Worm (Caenorhabditis elegans): Measurements from ENCODE around the gene F21C10.5.

Gene F21C10.5

ce11 chrV:9133950-9134349 lies 8.5 kb downstream of the F21C10.5 start, which contains the start of gene B0222.1:
B0222.1 (plus strand) TSS chrV:9134255.
- TF ChIP-seq ceh-82 (tag; optimal IDR thresholded peaks at IDR 0.05), result no peak
- TF ChIP-seq C34F6.9 (tag; optimal IDR thresholded peaks at IDR 0.05), result peak; percentile 19
- peak; percentile 21 for TF ChIP-seq lin-11 (tag; optimal IDR thresholded peaks at IDR 0.05)

- no peak for TF ChIP-seq elt-3 (tag; optimal IDR thresholded peaks at IDR 0.05)
- TF ChIP-seq nhr-129 (tag; optimal IDR thresholded peaks at IDR 0.05), result no peak
- TF ChIP-seq aly-2 (tag; optimal IDR thresholded peaks at IDR 0.05), result no peak
- TF ChIP-seq fos-1 (tag; optimal IDR thresholded peaks at IDR 0.05), result no peak
- no peak for TF ChIP-seq blmp-1 (tag; optimal IDR thresholded peaks at IDR 0.05; ENCODE audit: insufficient read depth)
- TF ChIP-seq nhr-237 (tag; optimal IDR thresholded peaks at IDR 0.05), result no peak
- TF ChIP-seq elt-1 (tag; optimal IDR thresholded peaks at IDR 0.05), result no peak
- TF ChIP-seq lsy-2 (tag; optimal IDR thresholded peaks at IDR 0.05), result no peak
- TF ChIP-seq crh-2 (tag; optimal IDR thresholded peaks at IDR 0.05), result no peak
- TF ChIP-seq nhr-11 (tag; optimal IDR thresholded peaks at IDR 0.05), result no peak
- TF ChIP-seq snpc-4 (tag; optimal IDR thresholded peaks at IDR 0.05), result no peak
- no peak for TF ChIP-seq zag-1 (tag; optimal IDR thresholded peaks at IDR 0.05)
- TF ChIP-seq nhr-12 (tag; optimal IDR thresholded peaks at IDR 0.05), result no peak
- TF ChIP-seq ztf-11 (tag; optimal IDR thresholded peaks at IDR 0.05), result no peak
- no peak for TF ChIP-seq nhr-23 (tag; optimal IDR thresholded peaks at IDR 0.05)
- no peak for TF ChIP-seq R02D3.7 (tag; optimal IDR thresholded peaks at IDR 0.05)
- no peak for TF ChIP-seq sma-3 (GFP tag; optimal IDR thresholded peaks at IDR 0.05)
- TF ChIP-seq ztf-4 (tag; optimal IDR thresholded peaks at IDR 0.05), result no peak
- no peak for TF ChIP-seq gmeb-1 (tag; optimal IDR thresholded peaks at IDR 0.05)
- no peak for TF ChIP-seq F13H6.1 (tag; optimal IDR thresholded peaks at IDR 0.05)
Measured at ce11 chrV:9137618-9138017, 12.2 kb downstream of the F21C10.5 start, which contains the start of gene pitr-2. pitr-2 (minus strand) TSS chrV:9137718.

ce11 chrV:9141297-9141696 lies 15.9 kb downstream of the F21C10.5 start, which contains the start of gene pitr-3:
pitr-3 (minus strand) TSS chrV:9141397.
- TF ChIP-seq lin-11 (tag; optimal IDR thresholded peaks at IDR 0.05), result no peak
- TF ChIP-seq unc-39 (tag; optimal IDR thresholded peaks at IDR 0.05), result no peak
- TF ChIP-seq nhr-23 (tag; optimal IDR thresholded peaks at IDR 0.05), result no peak
- TF ChIP-seq nhr-6 (tag; optimal IDR thresholded peaks at IDR 0.05), result no peak
- no peak for TF ChIP-seq ceh-16 (tag; optimal IDR thresholded peaks at IDR 0.05)
- TF ChIP-seq dmd-4 (tag; optimal IDR thresholded peaks at IDR 0.05), result no peak

- peak; percentile 60 for TF ChIP-seq sma-9 (GFP tag; optimal IDR thresholded peaks at IDR 0.05)
- TF ChIP-seq sma-9 (tag; optimal IDR thresholded peaks at IDR 0.05), result no peak
- no peak for TF ChIP-seq snpc-4 (tag; optimal IDR thresholded peaks at IDR 0.05)
- TF ChIP-seq sma-3 (GFP tag; optimal IDR thresholded peaks at IDR 0.05), result peak; percentile 31
- peak; percentile 33 for TF ChIP-seq nhr-21 (tag; optimal IDR thresholded peaks at IDR 0.05)
- TF ChIP-seq ama-1 (optimal IDR thresholded peaks at IDR 0.05), result no peak
Measured at ce11 chrV:9143896-9144295, 18.5 kb downstream of the F21C10.5 start.

- TF ChIP-seq Y55F3AM.14 (GFP tag; optimal IDR thresholded peaks at IDR 0.05) (no peak), gmeb-1 (tag; optimal IDR thresholded peaks at IDR 0.05) (peak; percentile 22), fos-1 (tag; optimal IDR thresholded peaks at IDR 0.05) (peak; percentile 16), sma-9 (GFP tag; optimal IDR thresholded peaks at IDR 0.05) (peak; percentile 2), sma-9 (tag; optimal IDR thresholded peaks at IDR 0.05) (no peak), ztf-11 (tag; optimal IDR thresholded peaks at IDR 0.05) (no peak)
Measured at ce11 chrV:9146196-9146595, 20.8 kb downstream of the F21C10.5 start.

ce11 chrV:9146849-9147557 lies 21.6 kb downstream of the F21C10.5 start, which contains the start of gene spl-2:
spl-2 (minus strand) TSS chrV:9146899.
- TF ChIP-seq ceh-82 (tag; optimal IDR thresholded peaks at IDR 0.05) (no peak), fos-1 (tag; optimal IDR thresholded peaks at IDR 0.05) (no peak), nhr-21 (tag; optimal IDR thresholded peaks at IDR 0.05) (peak; percentile 50), nhr-12 (tag; optimal IDR thresholded peaks at IDR 0.05) (no peak), nhr-25 (tag; optimal IDR thresholded peaks at IDR 0.05) (peak; percentile 47), aly-2 (tag; optimal IDR thresholded peaks at IDR 0.05) (no peak), ztf-4 (tag; optimal IDR thresholded peaks at IDR 0.05) (no peak), ama-1 (optimal IDR thresholded peaks at IDR 0.05) (no peak), sem-4 (tag; optimal IDR thresholded peaks at IDR 0.05) (no peak), lin-11 (tag; optimal IDR thresholded peaks at IDR 0.05) (no peak), egl-27 (tag; optimal IDR thresholded peaks at IDR 0.05) (no peak), sma-3 (GFP tag; optimal IDR thresholded peaks at IDR 0.05) (peak; percentile 29), nhr-6 (tag; optimal IDR thresholded peaks at IDR 0.05) (no peak), unc-55 (GFP tag; optimal IDR thresholded peaks at IDR 0.05) (no peak), Y55F3AM.14 (GFP tag; optimal IDR thresholded peaks at IDR 0.05) (no peak), mdl-1 (tag; optimal IDR thresholded peaks at IDR 0.05) (no peak), lsy-2 (tag; optimal IDR thresholded peaks at IDR 0.05) (no peak), snpc-4 (tag; optimal IDR thresholded peaks at IDR 0.05) (no peak), unc-62 (GFP tag; optimal IDR thresholded peaks at IDR 0.05) (no peak), mab-5 (tag; optimal IDR thresholded peaks at IDR 0.05) (no peak), nhr-77 (tag; optimal IDR thresholded peaks at IDR 0.05) (no peak), ZK546.5 (tag; optimal IDR thresholded peaks at IDR 0.05) (no peak), alr-1 (tag; optimal IDR thresholded peaks at IDR 0.05) (no peak)
